Fruit fly (Drosophila melanogaster): ENCODE data around the gene MstProx.

Gene MstProx

DNA sequence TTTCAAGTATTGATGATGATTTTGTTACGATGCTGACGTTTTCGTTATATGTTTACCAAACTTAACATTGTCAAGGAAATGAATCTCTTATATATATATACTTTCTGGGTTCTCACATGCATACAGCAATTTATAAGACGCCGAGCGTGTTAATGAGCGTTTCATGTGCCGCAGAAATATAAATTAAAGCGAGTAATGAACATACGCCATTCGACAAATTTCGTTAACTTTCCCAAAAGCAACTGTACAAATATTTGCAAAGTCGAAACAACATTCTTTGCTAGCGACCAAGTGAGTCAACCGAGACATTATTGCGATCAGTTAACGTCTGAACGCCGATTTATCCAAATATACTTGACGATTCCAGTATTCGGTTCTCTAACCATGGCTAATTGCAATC lies 24.3 kb downstream of the MstProx start, which contains the start of gene CG31496:
TSS of gene CG31496 (plus strand) at position 301 of the 400 bp plus-strand sequence.
- TF ChIP-seq usp (GFP tag; optimal IDR thresholded peaks at IDR 0.05) (no peak), CG32264 (GFP tag; optimal IDR thresholded peaks at IDR 0.05) (no peak), foxo (GFP tag; optimal IDR thresholded peaks at IDR 0.05) (no peak), br (GFP tag; optimal IDR thresholded peaks at IDR 0.05) (no peak), Hnf4 (GFP tag; optimal IDR thresholded peaks at IDR 0.05) (no peak), GATAd (GFP tag; optimal IDR thresholded peaks at IDR 0.05) (no peak), CG9705 (GFP tag; optimal IDR thresholded peaks at IDR 0.05) (no peak)

DNA sequence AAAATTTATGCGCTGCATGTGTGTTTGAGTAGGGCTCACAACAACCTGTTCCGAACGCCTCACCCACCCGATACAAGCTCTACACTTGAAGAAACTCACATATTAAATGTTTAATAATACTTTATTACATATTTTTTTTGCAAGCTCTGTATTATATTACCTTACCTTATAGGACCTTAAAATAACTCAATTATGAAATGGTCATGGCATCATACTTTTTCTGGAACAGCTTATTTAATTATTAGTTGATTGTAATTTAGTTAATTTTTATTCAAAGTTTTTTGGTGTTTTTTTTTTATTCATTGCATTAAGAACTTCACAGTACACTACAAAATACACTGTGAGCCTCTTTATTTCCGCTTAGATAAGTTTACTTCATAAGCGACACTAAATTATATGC lies 32.7 kb downstream of the MstProx start:
- TF ChIP-seq Rel (GFP tag; optimal IDR thresholded peaks at IDR 0.05) (no peak), Rel (tag; optimal IDR thresholded peaks at IDR 0.05) (no peak), Jra (GFP tag; optimal IDR thresholded peaks at IDR 0.05) (no peak), Hnf4 (GFP tag; optimal IDR thresholded peaks at IDR 0.05) (no peak), CG9705 (GFP tag; optimal IDR thresholded peaks at IDR 0.05) (no peak), dl (GFP tag; optimal IDR thresholded peaks at IDR 0.05; ENCODE audit: insufficient read depth in 1 of 2, partially characterized antibody in 2 of 2) (no peak), Myc (optimal IDR thresholded peaks at IDR 0.05) (no peak), Hr78 (GFP tag; optimal IDR thresholded peaks at IDR 0.05) (no peak), woc (GFP tag; optimal IDR thresholded peaks at IDR 0.05) (peak; percentile 29), dmrt93B (GFP tag; optimal IDR thresholded peaks at IDR 0.05) (no peak), usp (GFP tag; optimal IDR thresholded peaks at IDR 0.05) (no peak), lola (GFP tag; optimal IDR thresholded peaks at IDR 0.05) (no peak), tai (GFP tag; optimal IDR thresholded peaks at IDR 0.05) (no peak), Abd-B (GFP tag; optimal IDR thresholded peaks at IDR 0.05) (no peak), Vsx2 (GFP tag; optimal IDR thresholded peaks at IDR 0.05; ENCODE audit: partially characterized antibody) (no peak), HLH106 (tag; optimal IDR thresholded peaks at IDR 0.05) (peak; percentile 34), sage (GFP tag; optimal IDR thresholded peaks at IDR 0.05) (no peak), br (GFP tag; optimal IDR thresholded peaks at IDR 0.05) (no peak), Sp1 (GFP tag; optimal IDR thresholded peaks at IDR 0.05) (peak; percentile 28), Dfd (GFP tag; optimal IDR thresholded peaks at IDR 0.05) (no peak), Mio (GFP tag; optimal IDR thresholded peaks at IDR 0.05) (no peak), OdsH (GFP tag; optimal IDR thresholded peaks at IDR 0.05) (peak; percentile 34), fru (GFP tag; optimal IDR thresholded peaks at IDR 0.05) (peak; percentile 37), h (GFP tag; optimal IDR thresholded peaks at IDR 0.05) (peak; percentile 30), rgr (GFP tag; optimal IDR thresholded peaks at IDR 0.05) (peak; percentile 41), psq (GFP tag; optimal IDR thresholded peaks at IDR 0.05) (peak; percentile 12), pan (optimal IDR thresholded peaks at IDR 0.05) (no peak), foxo (GFP tag; optimal IDR thresholded peaks at IDR 0.05) (peak in 1 of 2 experiments; percentile 29), GATAd (GFP tag; optimal IDR thresholded peaks at IDR 0.05) (no peak), N (GFP tag; optimal IDR thresholded peaks at IDR 0.05) (no peak), jim (GFP tag; optimal IDR thresholded peaks at IDR 0.05) (no peak), Hr83 (GFP tag; optimal IDR thresholded peaks at IDR 0.05; ENCODE audit: poor library complexity, severe bottlenecking) (no peak), brk (GFP tag; optimal IDR thresholded peaks at IDR 0.05) (no peak)

DNA sequence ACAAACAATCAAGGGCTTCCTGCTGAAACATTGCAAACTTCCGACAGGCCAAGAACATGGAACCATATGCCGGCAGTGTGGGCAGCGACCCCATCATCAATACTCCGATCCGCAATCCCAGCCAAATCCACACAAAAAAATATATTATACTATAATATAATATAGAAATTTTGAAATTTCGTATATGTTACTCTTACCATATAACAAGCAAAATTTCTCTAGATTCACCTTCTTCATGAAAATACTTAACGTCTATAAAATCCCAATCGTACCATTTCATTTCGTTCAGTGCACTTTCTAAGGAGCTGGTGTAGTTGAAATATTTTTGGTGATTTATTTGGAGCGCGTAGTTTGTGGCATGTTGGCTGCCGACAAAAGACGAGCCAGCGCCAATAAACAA lies 34.5 kb downstream of the MstProx start:
- TF ChIP-seq CrebA (GFP tag; optimal IDR thresholded peaks at IDR 0.05; ENCODE audit: borderline replicate concordance) (no peak), HLH106 (tag; optimal IDR thresholded peaks at IDR 0.05) (peak; percentile 33), Jra (GFP tag; optimal IDR thresholded peaks at IDR 0.05) (no peak), dmrt93B (GFP tag; optimal IDR thresholded peaks at IDR 0.05) (no peak), brk (GFP tag; optimal IDR thresholded peaks at IDR 0.05) (no peak), tai (GFP tag; optimal IDR thresholded peaks at IDR 0.05) (no peak), Hr83 (GFP tag; optimal IDR thresholded peaks at IDR 0.05; ENCODE audit: poor library complexity, severe bottlenecking) (no peak), Rel (GFP tag; optimal IDR thresholded peaks at IDR 0.05) (no peak), Rel (tag; optimal IDR thresholded peaks at IDR 0.05) (no peak), fru (GFP tag; optimal IDR thresholded peaks at IDR 0.05) (no peak), OdsH (GFP tag; optimal IDR thresholded peaks at IDR 0.05) (peak; percentile 38), foxo (GFP tag; optimal IDR thresholded peaks at IDR 0.05) (peak in 1 of 2 experiments; percentile 33), usp (GFP tag; optimal IDR thresholded peaks at IDR 0.05) (no peak), lola (GFP tag; optimal IDR thresholded peaks at IDR 0.05) (no peak), sage (GFP tag; optimal IDR thresholded peaks at IDR 0.05) (no peak), CG9705 (GFP tag; optimal IDR thresholded peaks at IDR 0.05) (no peak), N (GFP tag; optimal IDR thresholded peaks at IDR 0.05) (no peak), h (GFP tag; optimal IDR thresholded peaks at IDR 0.05) (peak; percentile 24), dsf (GFP tag; optimal IDR thresholded peaks at IDR 0.05; ENCODE audit: borderline replicate concordance) (no peak), Sp1 (GFP tag; optimal IDR thresholded peaks at IDR 0.05) (peak; percentile 5), Dfd (GFP tag; optimal IDR thresholded peaks at IDR 0.05) (no peak), GATAd (GFP tag; optimal IDR thresholded peaks at IDR 0.05) (no peak)
